Worm (Caenorhabditis elegans): ENCODE data around the gene str-204.

DNA sequence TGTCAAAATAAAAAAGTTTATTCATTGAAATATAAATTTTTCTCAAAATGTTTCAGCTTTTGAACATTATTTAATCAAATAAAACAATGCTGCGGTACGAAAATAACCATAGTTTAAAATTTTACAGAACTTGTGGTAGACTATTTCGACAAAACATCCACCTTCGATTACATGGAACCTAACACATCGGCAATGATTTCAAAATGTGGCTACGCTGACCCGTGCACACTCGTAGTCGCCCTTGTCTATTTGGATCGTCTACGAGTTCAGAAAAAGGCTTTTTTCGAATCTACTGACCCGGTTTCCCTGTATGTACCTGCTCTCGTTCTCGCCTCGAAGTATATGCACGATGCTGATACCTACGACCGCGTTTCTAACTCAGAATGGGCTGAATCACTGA, 37.5 kb downstream of the str-204 start:
- TF ChIP-seq pha-4 (tag; optimal IDR thresholded peaks at IDR 0.05) (no peak), pag-3 (tag; optimal IDR thresholded peaks at IDR 0.05; ENCODE audit: borderline replicate concordance) (no peak), pros-1 (tag; optimal IDR thresholded peaks at IDR 0.05) (no peak), nhr-232 (tag; optimal IDR thresholded peaks at IDR 0.05) (no peak), sox-2 (GFP tag; IDR thresholded peaks at IDR 0.05) (no peak), Y22D7AL.16 (tag; optimal IDR thresholded peaks at IDR 0.05) (no peak)

All from whole organism, late embryonic.